Worm (Caenorhabditis elegans): ENCODE data around the gene ndub-8.

ce11 chrII:13855352-13855751 lies 17.3 kb upstream of the ndub-8 start:
- TF ChIP-seq nhr-237 (tag; optimal IDR thresholded peaks at IDR 0.05) (no peak), lsy-2 (tag; optimal IDR thresholded peaks at IDR 0.05) (no peak), mdl-1 (tag; optimal IDR thresholded peaks at IDR 0.05) (no peak), lir-3 (tag; optimal IDR thresholded peaks at IDR 0.05) (no peak), nhr-76 (tag; optimal IDR thresholded peaks at IDR 0.05) (no peak), pha-4 (GFP tag; IDR thresholded peaks at IDR 0.05) (no peak), pha-4 (tag; optimal IDR thresholded peaks at IDR 0.05) (no peak), lin-38 (GFP tag; IDR thresholded peaks at IDR 0.05) (no peak), madf-5 (GFP tag; IDR thresholded peaks at IDR 0.05) (no peak), Y75B8A.6 (GFP tag; IDR thresholded peaks at IDR 0.05) (no peak), nhr-11 (tag; optimal IDR thresholded peaks at IDR 0.05) (no peak), mep-1 (tag; optimal IDR thresholded peaks at IDR 0.05) (no peak), fkh-10 (GFP tag; optimal IDR thresholded peaks at IDR 0.05) (no peak), F49E8.2 (tag; optimal IDR thresholded peaks at IDR 0.05; ENCODE audit: borderline replicate concordance) (no peak), unc-62 (GFP tag; optimal IDR thresholded peaks at IDR 0.05 in 1 of 2) (peak in 1 of 2 experiments; percentile 42), unc-62 (tag; optimal IDR thresholded peaks at IDR 0.05) (no peak)

All from whole organism, L4 larva.